Worm (Caenorhabditis elegans): ENCODE results near the gene T11F8.5.
"Not testable (repeated sequence)": the region's sequence is repeated elsewhere in the genome, so short reads cannot be mapped to it uniquely, and the experiment has no call there.

The T11F8.5 gene

DNA sequence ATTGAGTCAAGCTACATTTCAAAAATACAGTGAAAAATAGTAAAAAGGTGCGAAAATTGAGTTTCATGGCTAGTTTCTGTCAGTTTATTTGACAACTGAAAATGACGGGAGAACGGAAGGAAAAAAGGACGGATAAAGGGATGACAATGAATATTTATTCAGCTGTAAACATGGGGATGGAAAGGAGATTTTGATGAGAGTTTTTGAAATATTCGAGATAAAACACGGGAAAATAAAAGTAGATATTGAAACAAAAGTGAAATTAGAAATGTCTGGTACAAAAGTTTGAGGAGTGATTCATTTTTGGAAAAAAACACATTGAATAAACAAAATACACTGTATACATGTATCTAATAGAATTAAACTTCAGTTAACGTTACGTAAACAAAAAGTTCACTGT is 592 bp upstream of the T11F8.5 start, which contains the start of gene T11F8.12:
TSS of gene T11F8.12 (minus strand) at position 101 of the 400 bp plus-strand sequence.
- no peak for TF ChIP-seq ztf-23 (GFP tag; IDR thresholded peaks at IDR 0.05)
- no peak for TF ChIP-seq tab-1 (GFP tag; IDR thresholded peaks at IDR 0.05)
- TF ChIP-seq ztf-29 (GFP tag; IDR thresholded peaks at IDR 0.05) = no peak
- no peak for TF ChIP-seq klf-2 (GFP tag; conservative IDR thresholded peaks at IDR 0.05)
- no peak for TF ChIP-seq cog-1 (tag; optimal IDR thresholded peaks at IDR 0.05)
- TF ChIP-seq flt-1 (GFP tag; IDR thresholded peaks at IDR 0.05) = no peak
- no peak for TF ChIP-seq med-1 (GFP tag; optimal IDR thresholded peaks at IDR 0.05; ENCODE audit: insufficient read depth)
- no peak for TF ChIP-seq ref-1 (GFP tag; conservative IDR thresholded peaks at IDR 0.05)
- TF ChIP-seq T22C8.4 (GFP tag; IDR thresholded peaks at IDR 0.05) = no peak

DNA sequence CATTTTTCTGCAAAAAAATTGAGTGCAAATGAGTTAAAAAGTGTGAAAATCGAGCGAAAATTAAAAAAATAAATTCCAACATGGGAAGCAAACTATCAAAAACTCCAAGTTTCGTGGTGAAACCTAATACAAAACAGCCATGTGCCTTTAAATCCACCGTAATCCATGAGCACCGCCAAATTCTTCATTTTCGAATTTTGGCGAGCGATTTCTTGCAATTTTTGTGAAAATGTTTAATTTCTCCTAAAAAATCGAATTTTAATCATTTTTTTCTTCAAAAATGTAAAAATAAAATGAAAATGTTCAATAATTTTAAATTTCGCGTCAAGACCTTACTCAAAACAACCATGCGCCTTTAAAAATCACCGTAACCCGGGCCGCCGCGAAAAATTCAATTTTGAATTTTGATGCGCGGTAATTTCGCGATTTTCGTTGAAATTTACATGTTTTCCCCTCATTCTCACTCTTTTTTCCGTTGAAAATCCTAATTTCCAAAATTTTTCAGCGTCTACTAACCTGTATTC is 3.4 kb downstream of the T11F8.5 start, which contains the start of the genes snpc-3.1 and puf-7:
TSS of gene snpc-3.1 (minus strand) at position 51 of the 524 bp plus-strand sequence.
TSS of gene puf-7 (plus strand) at position 506 of the 524 bp plus-strand sequence.
- not testable (repeated sequence) for TF ChIP-seq klf-2 (GFP tag; conservative IDR thresholded peaks at IDR 0.05); ztf-23 (GFP tag; IDR thresholded peaks at IDR 0.05); ztf-29 (GFP tag; IDR thresholded peaks at IDR 0.05)

DNA sequence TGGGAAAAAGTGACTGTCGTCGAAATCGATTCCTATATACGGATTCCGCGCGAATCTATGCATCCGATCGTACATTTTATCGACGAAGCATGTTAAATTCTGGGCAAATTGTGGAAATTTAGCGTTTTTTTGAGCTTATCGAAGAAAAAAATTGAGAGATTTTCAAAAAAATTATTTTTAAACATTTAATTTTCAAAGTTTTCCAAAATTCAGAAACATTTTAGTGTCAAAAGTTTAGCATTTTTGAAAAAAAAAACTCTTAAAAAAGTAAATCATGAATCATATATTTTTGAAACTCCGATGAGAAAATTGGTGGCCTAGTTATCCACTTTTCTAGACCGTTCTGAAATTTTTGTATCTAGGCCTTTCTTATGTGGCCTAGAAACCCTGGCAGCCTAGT is 8.2 kb downstream of the T11F8.5 start, which contains the start of gene B0273.115:
TSS of gene B0273.115 (minus strand) at position 101 of the 400 bp plus-strand sequence.
- not testable (repeated sequence) for TF ChIP-seq ztf-23 (GFP tag; IDR thresholded peaks at IDR 0.05); flt-1 (GFP tag; IDR thresholded peaks at IDR 0.05); klf-2 (GFP tag; conservative IDR thresholded peaks at IDR 0.05)

DNA sequence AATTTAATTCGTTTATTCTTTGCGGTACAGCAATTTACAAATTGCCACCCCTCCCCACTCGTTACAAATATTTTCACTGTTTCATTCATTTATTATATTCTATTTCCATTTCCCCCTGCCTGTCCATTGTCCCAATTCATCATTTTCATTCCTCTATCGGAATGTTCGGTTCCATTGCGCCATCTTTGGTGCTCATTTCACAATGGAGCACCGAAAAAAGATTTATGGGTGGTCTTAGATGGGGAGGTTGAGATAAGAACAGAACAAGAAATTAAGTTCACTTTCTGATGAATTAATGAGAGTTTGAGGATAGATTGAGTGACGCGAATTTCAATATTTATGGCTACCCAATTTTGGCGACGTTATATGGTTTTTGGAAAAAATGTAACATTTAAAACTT is 9.4 kb downstream of the T11F8.5 start:
- TF ChIP-seq tab-1 (GFP tag; IDR thresholded peaks at IDR 0.05) (no peak), flt-1 (GFP tag; IDR thresholded peaks at IDR 0.05) (no peak), ztf-29 (GFP tag; IDR thresholded peaks at IDR 0.05) (no peak), ref-1 (GFP tag; conservative IDR thresholded peaks at IDR 0.05) (no peak), cog-1 (tag; optimal IDR thresholded peaks at IDR 0.05) (no peak), T22C8.4 (GFP tag; IDR thresholded peaks at IDR 0.05) (no peak), klf-2 (GFP tag; conservative IDR thresholded peaks at IDR 0.05) (no peak)

DNA sequence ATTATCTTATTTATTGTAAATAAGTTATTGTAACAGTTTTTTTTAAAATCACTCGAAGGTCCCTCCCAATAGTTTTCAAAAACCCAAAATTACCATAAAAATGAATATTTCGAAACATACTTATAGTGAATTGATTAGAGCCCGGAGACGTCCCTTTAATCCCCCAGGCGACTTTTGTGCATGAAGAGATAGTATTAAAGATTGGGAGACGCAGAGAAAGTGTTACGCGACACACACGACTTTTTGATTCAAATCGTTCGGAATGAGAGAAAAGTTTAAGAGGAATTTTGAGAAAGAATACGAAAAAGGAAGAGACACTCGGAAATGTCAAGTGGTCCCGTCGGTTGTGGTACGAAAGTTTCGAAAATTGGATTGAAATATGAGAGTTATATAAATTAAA is 10.3 kb downstream of the T11F8.5 start:
- no peak for TF ChIP-seq klf-2 (GFP tag; conservative IDR thresholded peaks at IDR 0.05)
- no peak for TF ChIP-seq flt-1 (GFP tag; IDR thresholded peaks at IDR 0.05)
- TF ChIP-seq cog-1 (tag; optimal IDR thresholded peaks at IDR 0.05) = no peak
- TF ChIP-seq ztf-29 (GFP tag; IDR thresholded peaks at IDR 0.05) = no peak
- TF ChIP-seq T22C8.4 (GFP tag; IDR thresholded peaks at IDR 0.05) = no peak
- no peak for TF ChIP-seq ref-1 (GFP tag; conservative IDR thresholded peaks at IDR 0.05)
- TF ChIP-seq tab-1 (GFP tag; IDR thresholded peaks at IDR 0.05) = no peak
- TF ChIP-seq med-1 (GFP tag; optimal IDR thresholded peaks at IDR 0.05; ENCODE audit: insufficient read depth) = no peak
- no peak for TF ChIP-seq ztf-23 (GFP tag; IDR thresholded peaks at IDR 0.05)

DNA sequence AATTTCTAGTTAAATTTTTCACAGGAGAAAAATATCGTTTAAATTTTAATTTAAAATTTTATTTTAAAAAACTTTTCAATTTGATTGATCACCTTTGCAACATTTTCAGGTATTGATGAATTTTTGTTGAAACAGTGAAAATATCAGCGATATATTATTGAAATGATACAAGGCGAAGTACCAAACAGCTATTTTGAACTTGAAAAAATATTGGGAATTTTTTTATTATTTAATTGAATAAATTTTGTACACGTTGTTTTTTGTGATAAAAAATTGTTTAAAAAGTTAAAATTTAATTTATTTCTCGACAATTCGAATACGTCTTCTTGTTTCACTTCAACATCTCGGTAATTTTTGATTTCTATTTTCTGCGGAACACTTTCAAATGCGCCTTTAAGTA is 10.9 kb downstream of the T11F8.5 start, which contains the start of gene B0273.1:
TSS of gene B0273.1 (plus strand) at position 301 of the 400 bp plus-strand sequence.
- TF ChIP-seq ref-1 (GFP tag; conservative IDR thresholded peaks at IDR 0.05) (no peak), cog-1 (tag; optimal IDR thresholded peaks at IDR 0.05) (no peak), klf-2 (GFP tag; conservative IDR thresholded peaks at IDR 0.05) (no peak), flt-1 (GFP tag; IDR thresholded peaks at IDR 0.05) (no peak), tab-1 (GFP tag; IDR thresholded peaks at IDR 0.05) (no peak), med-1 (GFP tag; optimal IDR thresholded peaks at IDR 0.05; ENCODE audit: insufficient read depth) (no peak), ztf-23 (GFP tag; IDR thresholded peaks at IDR 0.05) (no peak), ztf-29 (GFP tag; IDR thresholded peaks at IDR 0.05) (no peak), T22C8.4 (GFP tag; IDR thresholded peaks at IDR 0.05) (no peak)

DNA sequence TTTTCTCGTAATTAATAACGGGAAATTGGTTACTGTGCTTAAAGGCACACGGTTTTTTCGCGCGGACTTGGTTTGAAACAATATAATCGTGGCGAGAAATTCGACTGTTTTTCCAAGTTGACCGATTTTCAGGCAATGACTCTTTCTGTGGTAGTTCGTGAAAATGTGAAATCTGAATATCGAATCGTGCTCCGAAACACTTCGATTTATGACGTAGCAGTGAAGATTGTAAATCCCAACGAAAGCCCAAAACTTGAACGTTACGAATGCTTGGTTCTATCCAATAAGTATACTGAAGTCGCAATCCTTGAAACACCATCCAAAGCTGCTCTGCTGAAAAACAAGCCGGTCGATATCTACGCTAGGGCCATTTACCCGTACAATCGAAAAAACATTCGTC is 11.3 kb downstream of the T11F8.5 start:
- TF ChIP-seq flt-1 (GFP tag; IDR thresholded peaks at IDR 0.05) = no peak
- TF ChIP-seq ztf-29 (GFP tag; IDR thresholded peaks at IDR 0.05) = no peak
- TF ChIP-seq med-1 (GFP tag; optimal IDR thresholded peaks at IDR 0.05; ENCODE audit: insufficient read depth) = no peak
- TF ChIP-seq ztf-23 (GFP tag; IDR thresholded peaks at IDR 0.05) = no peak
- no peak for TF ChIP-seq tab-1 (GFP tag; IDR thresholded peaks at IDR 0.05)

DNA sequence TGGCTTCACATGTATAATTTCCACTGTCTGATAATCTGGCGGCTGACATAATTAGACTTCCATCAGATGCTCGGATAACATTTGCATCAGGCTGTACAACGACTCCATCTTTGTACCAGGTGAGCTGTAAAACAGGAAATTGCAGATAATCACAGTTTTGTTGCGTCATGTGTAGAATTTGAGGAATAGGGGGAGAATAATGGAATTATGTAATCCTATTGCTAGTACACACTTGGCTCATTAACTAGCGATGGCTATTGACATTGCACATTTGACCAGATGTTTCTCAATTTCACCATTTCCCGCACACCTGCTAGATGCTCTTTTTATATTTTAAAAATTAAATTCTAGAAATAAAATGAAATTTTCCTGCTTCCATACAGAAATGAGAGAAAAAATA is 18.6 kb downstream of the T11F8.5 start:
- TF ChIP-seq ztf-23 (GFP tag; IDR thresholded peaks at IDR 0.05) = no peak
- no peak for TF ChIP-seq flt-1 (GFP tag; IDR thresholded peaks at IDR 0.05)
- no peak for TF ChIP-seq T22C8.4 (GFP tag; IDR thresholded peaks at IDR 0.05)
- no peak for TF ChIP-seq ref-1 (GFP tag; conservative IDR thresholded peaks at IDR 0.05)
- TF ChIP-seq med-1 (GFP tag; optimal IDR thresholded peaks at IDR 0.05; ENCODE audit: insufficient read depth) = no peak
- no peak for TF ChIP-seq klf-2 (GFP tag; conservative IDR thresholded peaks at IDR 0.05)
- no peak for TF ChIP-seq cog-1 (tag; optimal IDR thresholded peaks at IDR 0.05)
- no peak for TF ChIP-seq ztf-29 (GFP tag; IDR thresholded peaks at IDR 0.05)
- TF ChIP-seq tab-1 (GFP tag; IDR thresholded peaks at IDR 0.05) = no peak

DNA sequence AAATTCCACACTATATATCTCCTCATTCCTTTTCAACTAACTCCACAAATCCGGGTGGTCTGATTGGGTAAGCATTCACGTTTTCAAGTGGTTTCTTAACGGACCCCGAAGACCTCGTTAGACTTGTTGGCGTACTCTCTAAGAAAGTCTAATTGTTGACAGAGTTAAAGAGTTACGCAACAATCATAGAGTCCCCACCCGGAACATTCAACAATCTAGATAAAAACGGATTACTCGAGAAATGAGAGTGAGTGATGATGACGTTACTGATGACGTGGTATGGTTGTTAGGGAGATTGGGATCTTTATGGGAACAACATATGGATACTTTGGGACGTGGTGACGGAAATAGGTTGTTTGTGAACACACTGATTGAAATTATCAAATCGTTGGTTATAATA is 19.8 kb downstream of the T11F8.5 start:
- TF ChIP-seq med-1 (GFP tag; optimal IDR thresholded peaks at IDR 0.05; ENCODE audit: insufficient read depth) = no peak
- no peak for TF ChIP-seq klf-2 (GFP tag; conservative IDR thresholded peaks at IDR 0.05)
- TF ChIP-seq ref-1 (GFP tag; conservative IDR thresholded peaks at IDR 0.05) = no peak
- no peak for TF ChIP-seq tab-1 (GFP tag; IDR thresholded peaks at IDR 0.05)
- no peak for TF ChIP-seq ztf-23 (GFP tag; IDR thresholded peaks at IDR 0.05)
- TF ChIP-seq ztf-29 (GFP tag; IDR thresholded peaks at IDR 0.05) = no peak
- no peak for TF ChIP-seq T22C8.4 (GFP tag; IDR thresholded peaks at IDR 0.05)
- no peak for TF ChIP-seq flt-1 (GFP tag; IDR thresholded peaks at IDR 0.05)
- TF ChIP-seq cog-1 (tag; optimal IDR thresholded peaks at IDR 0.05) = no peak

DNA sequence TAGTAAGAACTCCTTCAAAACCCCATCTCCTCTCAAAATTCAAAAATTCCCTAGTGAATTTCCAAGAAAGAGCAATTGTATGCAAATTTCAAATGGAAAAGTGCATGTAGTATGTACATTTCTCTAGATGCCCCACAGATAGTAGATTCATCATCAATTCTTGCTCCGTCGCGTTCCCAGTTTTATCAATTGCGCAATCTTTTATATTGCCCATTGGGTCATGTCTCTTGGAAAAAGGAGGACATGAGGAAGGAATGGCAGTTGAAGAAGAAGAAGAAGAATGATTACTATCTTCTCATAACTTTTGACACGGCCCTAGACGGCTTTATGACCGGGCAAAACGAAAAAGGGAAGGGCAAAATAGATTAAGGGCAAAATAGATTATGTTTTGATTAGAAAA is 23.8 kb downstream of the T11F8.5 start:
- TF ChIP-seq cog-1 (tag; optimal IDR thresholded peaks at IDR 0.05) (no peak), ref-1 (GFP tag; conservative IDR thresholded peaks at IDR 0.05) (no peak), flt-1 (GFP tag; IDR thresholded peaks at IDR 0.05) (no peak), T22C8.4 (GFP tag; IDR thresholded peaks at IDR 0.05) (no peak), klf-2 (GFP tag; conservative IDR thresholded peaks at IDR 0.05) (no peak), tab-1 (GFP tag; IDR thresholded peaks at IDR 0.05) (no peak), ztf-29 (GFP tag; IDR thresholded peaks at IDR 0.05) (no peak), med-1 (GFP tag; optimal IDR thresholded peaks at IDR 0.05; ENCODE audit: insufficient read depth) (no peak), ztf-23 (GFP tag; IDR thresholded peaks at IDR 0.05) (no peak)

Measured in whole organism, midembryonic.